Fruit fly (Drosophila melanogaster): Measurements from ENCODE around the gene PGRP-SB2.

DNA sequence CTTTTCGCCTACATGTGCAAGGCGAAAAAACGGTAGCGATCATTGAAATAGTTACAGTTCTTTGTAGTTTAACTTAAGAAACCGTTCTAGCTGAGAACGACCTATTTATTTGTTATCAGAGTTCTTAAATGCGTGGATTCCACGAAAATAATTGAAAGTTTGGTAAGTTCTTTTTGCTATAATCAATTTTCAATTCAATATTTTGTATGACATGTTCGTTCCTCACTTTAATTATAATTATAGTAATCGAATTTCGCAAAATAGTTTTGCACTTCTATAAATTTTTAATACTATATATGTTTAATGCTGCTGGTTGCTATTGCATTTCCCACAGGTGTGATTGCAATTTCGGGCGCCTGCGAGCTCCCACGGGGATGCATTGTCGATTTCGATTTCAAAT, 22.0 kb downstream of the PGRP-SB2 start:
- TF ChIP-seq Hr78 (GFP tag; optimal IDR thresholded peaks at IDR 0.05) (no peak), CG3726 (GFP tag; IDR thresholded peaks at IDR 0.05) (no peak), CG2889 (GFP tag; IDR thresholded peaks at IDR 0.05) (no peak), h (optimal IDR thresholded peaks at IDR 0.05) (no peak), MESR4 (GFP tag; optimal IDR thresholded peaks at IDR 0.05) (no peak), CG1647 (GFP tag; optimal IDR thresholded peaks at IDR 0.05) (no peak), HmgZ (tag; optimal IDR thresholded peaks at IDR 0.05) (no peak), trh (GFP tag; optimal IDR thresholded peaks at IDR 0.05) (no peak), GATAe (GFP tag; conservative IDR thresholded peaks at IDR 0.05) (no peak), NfI (GFP tag; optimal IDR thresholded peaks at IDR 0.05) (no peak), eyg (GFP tag; optimal IDR thresholded peaks at IDR 0.05) (no peak), twi (tag; optimal IDR thresholded peaks at IDR 0.05) (no peak), Dip3 (GFP tag; optimal IDR thresholded peaks at IDR 0.05) (no peak), Taf1 (GFP tag; IDR thresholded peaks at IDR 0.05) (no peak)
